Fruit fly (Drosophila melanogaster) whole organism, prepupa: ENCODE data around the gene arg.

ENCODE experiments used
- CG15336 ChIP-seq: fragments of 200-800 bp; sonication (Bioruptor generic); IDR thresholded peaks from 2 replicates; pipeline ENCODE4 v1.3.6; 2022; ENCODE audit warnings: missing biosample characterization, missing genetic modification characterization
- OdsH ChIP-seq: fragments of 200-800 bp; sonication (Bioruptor generic); optimal IDR thresholded peaks from 3 replicates; lab custom pipeline; 2016; ENCODE audit warnings: missing biosample characterization, missing genetic modification characterization
- Sox14 ChIP-seq: fragments of 200-800 bp; sonication (Bioruptor generic); optimal IDR thresholded peaks from 3 replicates; lab custom pipeline; 2016; ENCODE audit warnings: missing biosample characterization, missing genetic modification characterization
- dsx ChIP-seq: fragments of 200-800 bp; optimal IDR thresholded peaks from 3 replicates; lab custom pipeline; 2019; ENCODE audit warnings: missing biosample characterization, mild to moderate bottlenecking, missing genetic modification characterization, moderate library complexity; ENCODE audit not compliant: poor library complexity, severe bottlenecking
- pdm3 ChIP-seq: fragments of 200-800 bp; sonication (Bioruptor generic); optimal IDR thresholded peaks from 3 replicates; lab custom pipeline; 2016; ENCODE audit warnings: missing biosample characterization, missing genetic modification characterization

DNA sequence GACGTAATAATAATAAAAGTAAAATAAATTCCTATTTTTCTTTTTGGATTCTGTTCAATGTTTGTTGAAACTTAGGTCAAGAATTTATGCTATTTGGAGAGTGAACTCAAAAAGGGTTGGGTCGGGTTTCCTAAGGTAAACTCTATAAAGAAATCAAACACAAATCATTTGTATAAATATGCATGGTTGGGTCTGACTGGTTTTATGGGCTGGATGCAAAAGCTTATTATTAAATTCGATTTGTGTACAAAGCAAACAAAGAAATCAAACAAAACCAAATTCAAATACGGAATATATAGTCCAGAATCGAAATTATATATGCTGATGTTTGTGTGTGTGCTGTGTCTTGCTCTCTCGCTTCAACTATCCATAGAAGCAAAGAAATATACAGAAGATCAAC lies 6.4 kb downstream of the arg start:
- no peak for TF ChIP-seq pdm3 (GFP tag; lab: Kevin White, UChicago)
- no peak for TF ChIP-seq CG15336 (GFP tag; lab: Robert Waterston, UW)
- no peak for TF ChIP-seq dsx
- TF ChIP-seq Sox14 (GFP tag; lab: Kevin White, UChicago), result no peak
- no peak for TF ChIP-seq OdsH
